Fruit fly (Drosophila melanogaster) whole organism: ENCODE measurements around the gene niki.

Experiments
- CG8478 ChIP-seq: fragments of >200 bp; optimal IDR thresholded peaks from 2 replicates; lab custom pipeline; 2018; ENCODE audit warnings: inconsistent platforms
- Dll ChIP-seq: fragments of >200 bp; optimal IDR thresholded peaks from 2 replicates; lab custom pipeline; 2017
- EcR ChIP-seq, 2 experiments: fragments of >200 bp; optimal IDR thresholded peaks; 2 replicates each; lab custom pipeline; 2017; ENCODE audit warnings: missing biosample characterization in 2 of 2, missing genetic modification characterization in 2 of 2, missing genetic modification reagents in 2 of 2
- pan ChIP-seq: fragments of >200 bp; optimal IDR thresholded peaks from 2 replicates; lab custom pipeline; 2017
- usp ChIP-seq: fragments of >200 bp; optimal IDR thresholded peaks from 2 replicates; lab custom pipeline; 2017; ENCODE audit warnings: missing biosample characterization, missing genetic modification characterization, mixed read lengths

- TF ChIP-seq EcR (GFP tag; optimal IDR thresholded peaks at IDR 0.05; lab: Kevin White, UChicago) (no peak), usp (GFP tag; lab: Kevin White, UChicago) (no peak), Dll (lab: Kevin White, UChicago) (no peak), pan (lab: Kevin White, UChicago) (no peak), CG8478 (no peak)
These were observed 42.5 kb upstream of the niki start for dm6 chr3R:24867956-24868355.
